Fruit fly (Drosophila melanogaster) whole organism, embryonic: ENCODE measurements around the gene CG13097.

ENCODE experiments used
- Adf1 ChIP-seq: fragments of 200-800 bp; sonication (Bioruptor generic); IDR thresholded peaks from 2 replicates; pipeline ENCODE4 v1.3.6; 2022; ENCODE audit warnings: missing biosample characterization, missing genetic modification characterization
- BEAF-32 ChIP-seq: fragments of 200-800 bp; sonication (Bioruptor generic); optimal IDR thresholded peaks from 3 replicates; lab custom pipeline; 2017; ENCODE audit warnings: missing biosample characterization, missing genetic modification characterization, mild to moderate bottlenecking, moderate library complexity, missing genetic modification reagents
- Bgb ChIP-seq: fragments of 200-800 bp; sonication (Bioruptor generic); IDR thresholded peaks from 2 replicates; pipeline ENCODE4 v1.3.6; 2022; ENCODE audit warnings: missing biosample characterization, missing genetic modification characterization; ENCODE audit not compliant: partially characterized antibody
- CG10147 ChIP-seq: fragments of 200-800 bp; sonication (Bioruptor generic); optimal IDR thresholded peaks from 2 replicates; lab custom pipeline; 2019; ENCODE audit warnings: missing biosample characterization, mild to moderate bottlenecking, missing genetic modification characterization, moderate library complexity
- CG10209 ChIP-seq: fragments of 200-800 bp; sonication (Bioruptor generic); optimal IDR thresholded peaks from 3 replicates; lab custom pipeline; 2017; ENCODE audit warnings: missing biosample characterization, mild to moderate bottlenecking, missing genetic modification characterization, missing genetic modification reagents
- CG1603 ChIP-seq: fragments of 200-800 bp; sonication (Bioruptor generic); optimal IDR thresholded peaks from 2 replicates; lab custom pipeline; 2019; ENCODE audit warnings: missing biosample characterization, mild to moderate bottlenecking, missing genetic modification characterization, moderate library complexity
- CG18764 ChIP-seq: fragments of 200-800 bp; sonication (Bioruptor generic); optimal IDR thresholded peaks from 3 replicates; lab custom pipeline; 2016; ENCODE audit warnings: missing biosample characterization, missing genetic modification characterization
- CG2129 ChIP-seq: fragments of 200-800 bp; sonication (Bioruptor generic); IDR thresholded peaks from 2 replicates; pipeline ENCODE4 v1.3.6; 2022; ENCODE audit warnings: missing biosample characterization, missing genetic modification characterization; ENCODE audit not compliant: partially characterized antibody
- CG2199 ChIP-seq: fragments of 200-800 bp; sonication (Bioruptor generic); IDR thresholded peaks from 3 replicates; pipeline ENCODE4 v1.3.6; 2022; ENCODE audit warnings: missing biosample characterization, missing genetic modification characterization
- CG2202 ChIP-seq: fragments of 200-800 bp; sonication (Bioruptor generic); optimal IDR thresholded peaks from 2 replicates; lab custom pipeline; 2018; ENCODE audit warnings: missing biosample characterization, mild to moderate bottlenecking, missing genetic modification characterization
- CG3847 ChIP-seq: fragments of 200-800 bp; sonication (Bioruptor generic); IDR thresholded peaks from 2 replicates; pipeline ENCODE4 v1.3.6; 2022; ENCODE audit warnings: missing biosample characterization, missing genetic modification characterization
- CG4404 ChIP-seq: fragments of 200-800 bp; sonication (Bioruptor generic); IDR thresholded peaks from 2 replicates; pipeline ENCODE4 v1.3.6; 2022; ENCODE audit warnings: missing biosample characterization, missing genetic modification characterization
- CG6254 ChIP-seq: fragments of 200-800 bp; sonication (Bioruptor generic); optimal IDR thresholded peaks from 3 replicates; lab custom pipeline; 2017; ENCODE audit warnings: mild to moderate bottlenecking, missing biosample characterization, missing genetic modification reagents, missing genetic modification characterization
- CG9609 ChIP-seq: fragments of 200-800 bp; sonication (Bioruptor generic); optimal IDR thresholded peaks from 3 replicates; lab custom pipeline; 2016; ENCODE audit warnings: missing biosample characterization, missing genetic modification characterization
- CG9876 ChIP-seq: fragments of 200-800 bp; sonication (Bioruptor generic); optimal IDR thresholded peaks from 2 replicates; lab custom pipeline; 2016; ENCODE audit warnings: missing biosample characterization, missing genetic modification characterization
- CHES-1-like ChIP-seq: fragments of 200-800 bp; sonication (Bioruptor generic); optimal IDR thresholded peaks from 2 replicates; lab custom pipeline; 2016; ENCODE audit warnings: missing biosample characterization, missing genetic modification characterization
- CTCF ChIP-seq: fragments of 200-800 bp; sonication (Bioruptor generic); optimal IDR thresholded peaks from 2 replicates; lab custom pipeline; 2017; ENCODE audit warnings: missing biosample characterization, mild to moderate bottlenecking, missing genetic modification characterization, moderate library complexity
- D ChIP-seq, 2 experiments: fragments of 200-800 bp in 1 of 2; fragments of >200 bp in 1 of 2; sonication (Bioruptor generic) in 1 of 2; optimal IDR thresholded peaks; 2 replicates in 1 of 2; 3 replicates in 1 of 2; lab custom pipeline; 2017; ENCODE audit warnings: mild to moderate bottlenecking in 1 of 2, missing biosample characterization in 1 of 2, missing genetic modification characterization in 1 of 2, missing genetic modification reagents in 1 of 2
- Dek ChIP-seq: fragments of 200-800 bp; sonication (Bioruptor generic); optimal IDR thresholded peaks from 3 replicates; lab custom pipeline; 2019; ENCODE audit warnings: missing biosample characterization, mild to moderate bottlenecking, missing genetic modification characterization, moderate library complexity
- Doc3 ChIP-seq: fragments of 200-800 bp; sonication (Bioruptor generic); IDR thresholded peaks from 3 replicates; pipeline ENCODE4 v1.3.6; 2022; ENCODE audit warnings: missing biosample characterization, missing genetic modification characterization; ENCODE audit not compliant: partially characterized antibody
- Dp ChIP-seq: fragments of 200-800 bp; sonication (Bioruptor generic); optimal IDR thresholded peaks from 2 replicates; lab custom pipeline; 2018; ENCODE audit warnings: missing biosample characterization, mild to moderate bottlenecking, missing genetic modification characterization, moderate library complexity
- Dref ChIP-seq: fragments of 200-800 bp; sonication (Bioruptor generic); IDR thresholded peaks from 2 replicates; pipeline ENCODE4 v1.3.6; 2022; ENCODE audit warnings: missing biosample characterization, missing genetic modification characterization
- Eip74EF ChIP-seq, 2 experiments: fragments of 200-800 bp in 1 of 2; fragments of >200 bp in 1 of 2; sonication (Bioruptor generic) in 1 of 2; optimal IDR thresholded peaks; 2 replicates each; lab custom pipeline; 2017 to 2019; ENCODE audit warnings: missing biosample characterization in 2 of 2, missing genetic modification characterization in 2 of 2, mild to moderate bottlenecking in 1 of 2, moderate library complexity in 1 of 2
- Gsc ChIP-seq: fragments of 200-800 bp; sonication (Bioruptor generic); IDR thresholded peaks from 2 replicates; pipeline ENCODE4 v1.3.6; 2022; ENCODE audit warnings: missing biosample characterization, missing genetic modification characterization
- Hey ChIP-seq: fragments of 200-800 bp; sonication (Bioruptor generic); optimal IDR thresholded peaks from 3 replicates; lab custom pipeline; 2018; ENCODE audit warnings: missing biosample characterization, mild to moderate bottlenecking, missing genetic modification characterization
- HmgD ChIP-seq: fragments of 200-800 bp; sonication (Bioruptor generic); optimal IDR thresholded peaks from 3 replicates; lab custom pipeline; 2016; ENCODE audit warnings: missing biosample characterization, missing genetic modification characterization
- HmgZ ChIP-seq: fragments of 200-800 bp; sonication (Bioruptor generic); optimal IDR thresholded peaks from 2 replicates; lab custom pipeline; 2018; ENCODE audit warnings: missing biosample characterization, mild to moderate bottlenecking, missing genetic modification characterization
- NC2β ChIP-seq: fragments of 200-800 bp; sonication (Bioruptor generic); optimal IDR thresholded peaks from 2 replicates; lab custom pipeline; 2016; ENCODE audit warnings: missing biosample characterization, missing genetic modification characterization
- Sin3A ChIP-seq: fragments of >200 bp; optimal IDR thresholded peaks from 2 replicates; lab custom pipeline; 2018
- Sry-δ ChIP-seq: fragments of 200-800 bp; sonication (Bioruptor generic); optimal IDR thresholded peaks from 2 replicates; lab custom pipeline; 2016; ENCODE audit warnings: missing biosample characterization, missing genetic modification characterization
- abd-A ChIP-seq: fragments of 200-800 bp; sonication (Bioruptor generic); optimal IDR thresholded peaks from 3 replicates; lab custom pipeline; 2019; ENCODE audit warnings: missing biosample characterization, mild to moderate bottlenecking, missing genetic modification characterization, moderate library complexity
- ap ChIP-seq: fragments of 200-800 bp; sonication (Bioruptor generic); IDR thresholded peaks from 2 replicates; pipeline ENCODE4 v1.3.6; 2022; ENCODE audit warnings: missing biosample characterization, missing genetic modification characterization
- ato ChIP-seq: fragments of 200-800 bp; sonication (Bioruptor generic); IDR thresholded peaks from 2 replicates; pipeline ENCODE4 v1.3.6; 2022; ENCODE audit warnings: missing biosample characterization, missing genetic modification characterization; ENCODE audit not compliant: partially characterized antibody
- chn ChIP-seq: fragments of 200-800 bp; sonication (Bioruptor generic); optimal IDR thresholded peaks from 2 replicates; lab custom pipeline; 2016; ENCODE audit warnings: missing biosample characterization, missing genetic modification characterization
- dm ChIP-seq: fragments of 200-800 bp; sonication (Bioruptor generic); optimal IDR thresholded peaks from 3 replicates; lab custom pipeline; 2016; ENCODE audit warnings: missing biosample characterization, missing genetic modification characterization
- fd64A ChIP-seq: fragments of 200-800 bp; sonication (Bioruptor generic); optimal IDR thresholded peaks from 3 replicates; lab custom pipeline; 2018; ENCODE audit warnings: missing biosample characterization, mild to moderate bottlenecking, missing genetic modification characterization
- fru ChIP-seq: fragments of >200 bp; optimal IDR thresholded peaks from 2 replicates; lab custom pipeline; 2017
- gce ChIP-seq: fragments of 200-800 bp; sonication (Bioruptor generic); IDR thresholded peaks from 3 replicates; pipeline ENCODE4 v1.3.6; 2022; ENCODE audit warnings: missing biosample characterization, missing genetic modification characterization
- gcm ChIP-seq: fragments of 200-800 bp; sonication (Bioruptor generic); optimal IDR thresholded peaks from 2 replicates; lab custom pipeline; 2019; ENCODE audit warnings: missing biosample characterization, mild to moderate bottlenecking, missing genetic modification characterization, moderate library complexity
- inv ChIP-seq: fragments of 200-800 bp; sonication (Bioruptor generic); IDR thresholded peaks from 2 replicates; pipeline ENCODE4 v1.3.6; 2022; ENCODE audit warnings: missing biosample characterization, missing genetic modification characterization; ENCODE audit not compliant: partially characterized antibody
- kni ChIP-seq: fragments of 200-800 bp; sonication (Bioruptor generic); optimal IDR thresholded peaks from 3 replicates; lab custom pipeline; 2017; ENCODE audit warnings: mild to moderate bottlenecking, missing biosample characterization, missing genetic modification reagents, missing genetic modification characterization
- mirr ChIP-seq: fragments of 200-800 bp; sonication (Bioruptor generic); optimal IDR thresholded peaks from 3 replicates; lab custom pipeline; 2018; ENCODE audit warnings: missing biosample characterization, mild to moderate bottlenecking, missing genetic modification characterization
- pb ChIP-seq: fragments of 200-800 bp; sonication (Bioruptor generic); optimal IDR thresholded peaks from 3 replicates; lab custom pipeline; 2016; ENCODE audit warnings: missing biosample characterization, missing genetic modification characterization
- phol ChIP-seq: fragments of 200-800 bp; sonication (Bioruptor generic); optimal IDR thresholded peaks from 3 replicates; lab custom pipeline; 2018; ENCODE audit warnings: missing biosample characterization, mild to moderate bottlenecking, missing genetic modification characterization, moderate library complexity
- pzg ChIP-seq: fragments of 200-800 bp; sonication (Bioruptor generic); optimal IDR thresholded peaks from 3 replicates; lab custom pipeline; 2018; ENCODE audit warnings: missing biosample characterization, mild to moderate bottlenecking, missing genetic modification characterization, moderate library complexity
- repo ChIP-seq: fragments of 200-800 bp; sonication (Bioruptor generic); optimal IDR thresholded peaks from 2 replicates; lab custom pipeline; 2016; ENCODE audit warnings: missing biosample characterization, missing genetic modification characterization
- sr ChIP-seq: fragments of 200-800 bp; sonication (Bioruptor generic); IDR thresholded peaks from 3 replicates; pipeline ENCODE4 v1.3.6; 2022; ENCODE audit warnings: missing biosample characterization, missing genetic modification characterization
- tup ChIP-seq: fragments of 200-800 bp; sonication (Bioruptor generic); optimal IDR thresholded peaks from 2 replicates; lab custom pipeline; 2016; ENCODE audit warnings: missing biosample characterization, mild to moderate bottlenecking, missing genetic modification characterization, moderate library complexity
- usp ChIP-seq: fragments of >200 bp; optimal IDR thresholded peaks from 2 replicates; lab custom pipeline; 2017; ENCODE audit warnings: missing biosample characterization, missing genetic modification characterization

The CG13097 gene

DNA sequence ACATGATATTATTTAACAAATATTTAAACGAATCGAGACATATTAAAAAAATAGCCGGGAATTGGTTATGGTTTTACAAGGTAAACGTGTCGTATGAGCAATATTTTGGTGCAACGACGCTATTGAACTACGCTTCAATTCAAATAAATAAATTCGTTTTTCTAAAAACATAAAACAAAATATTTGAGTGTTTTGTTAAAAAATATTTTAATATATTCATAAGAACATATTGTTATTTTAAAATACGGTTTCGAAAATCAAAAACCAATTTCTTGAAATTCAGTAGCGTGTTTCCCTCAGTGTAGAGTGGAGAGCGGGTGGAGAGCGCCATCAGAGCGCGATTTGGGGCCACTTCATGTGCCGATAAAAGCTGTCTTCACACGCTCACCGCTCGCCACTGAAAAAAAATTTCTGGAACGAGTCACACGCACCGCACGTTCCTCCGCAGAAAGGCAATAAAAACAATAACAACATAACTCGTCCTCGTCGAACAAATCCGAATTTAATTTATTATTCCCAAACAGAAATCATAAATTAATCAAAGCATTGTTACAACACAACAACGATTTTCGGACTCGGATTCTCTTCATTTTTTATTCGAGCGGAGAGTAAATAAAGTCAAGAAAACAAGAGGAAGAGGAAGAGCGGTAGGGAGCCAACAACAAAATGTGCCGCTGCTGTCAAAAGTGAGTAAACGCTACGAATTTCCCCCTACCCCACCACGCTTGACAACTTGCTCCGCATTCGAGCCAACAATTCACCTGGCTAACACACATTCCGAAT lies 20.9 kb upstream of the CG13097 start (continued):
- no peak for TF ChIP-seq Gsc (GFP tag; lab: Robert Waterston, UW)
- TF ChIP-seq phol = peak; percentile 96
- no peak for TF ChIP-seq Dp
- TF ChIP-seq Eip74EF (GFP tag; optimal IDR thresholded peaks at IDR 0.05; lab: Kevin White, UChicago) = peak in 1 of 2 experiments; percentile 86
- TF ChIP-seq Sry-δ (GFP tag; lab: Kevin White, UChicago) = no peak
- no peak for TF ChIP-seq abd-A (tag; lab: Kevin White, UChicago)
- TF ChIP-seq CG9876 (GFP tag; lab: Kevin White, UChicago) = no peak
- peak; percentile 5 for TF ChIP-seq CG9609 (GFP tag; lab: Kevin White, UChicago)
- peak; percentile 91 for TF ChIP-seq gcm
- peak; percentile 56; the same call in 1 of the 2 replicates for TF ChIP-seq ap
- TF ChIP-seq NC2β (GFP tag; lab: Kevin White, UChicago) = no peak
- TF ChIP-seq CG4404 (GFP tag; lab: Robert Waterston, UW) = peak; percentile 67
- TF ChIP-seq CG10147 = peak; percentile 92
- 0 out of 3 replicates have a peak, but pooled peaks have one; percentile 8 for TF ChIP-seq sr (GFP tag; lab: Robert Waterston, UW)
- TF ChIP-seq HmgD (GFP tag; lab: Kevin White, UChicago) = no peak
- TF ChIP-seq Hey (tag; lab: Kevin White, UChicago) = no peak
- peak; percentile 81 for TF ChIP-seq CG2202 (tag; lab: Kevin White, UChicago)
- TF ChIP-seq HmgZ (tag; lab: Kevin White, UChicago) = peak; percentile 29
- peak; percentile 78 for TF ChIP-seq CG3847 (GFP tag; lab: Robert Waterston, UW)
- peak; percentile 55; the same call in 1 of the 3 replicates for TF ChIP-seq gce (GFP tag; lab: Robert Waterston, UW)
- no peak for TF ChIP-seq CHES-1-like (GFP tag; lab: Kevin White, UChicago)
- peak; percentile 83 for TF ChIP-seq CG6254 (GFP tag; lab: Kevin White, UChicago)
- 0 out of 2 replicates have a peak, but pooled peaks have one; percentile 7 for TF ChIP-seq Bgb (GFP tag; lab: Robert Waterston, UW)
- no peak for TF ChIP-seq inv (GFP tag; lab: Robert Waterston, UW)
- peak; percentile 10 for TF ChIP-seq fd64A
- TF ChIP-seq BEAF-32 (GFP tag; lab: Kevin White, UChicago) = no peak
- no peak for TF ChIP-seq usp
- peak; percentile 9 for TF ChIP-seq chn (GFP tag; lab: Kevin White, UChicago)
- TF ChIP-seq ato (GFP tag; lab: Robert Waterston, UW) = no peak
- TF ChIP-seq mirr (GFP tag; lab: Kevin White, UChicago) = no peak
- no peak for TF ChIP-seq CG2199 (GFP tag; lab: Robert Waterston, UW)
- TF ChIP-seq CG2129 (GFP tag; lab: Robert Waterston, UW) = no peak
- no peak for TF ChIP-seq Sin3A (lab: Kevin White, UChicago)
- no peak for TF ChIP-seq repo
- TF ChIP-seq D (optimal IDR thresholded peaks at IDR 0.05; lab: Kevin White, UChicago) = no peak
- peak; percentile 94 for TF ChIP-seq D (GFP tag; optimal IDR thresholded peaks at IDR 0.05; lab: Kevin White, UChicago)
- peak; percentile 95 for TF ChIP-seq CG10209 (GFP tag; lab: Kevin White, UChicago)
- TF ChIP-seq CG18764 (GFP tag; lab: Kevin White, UChicago) = peak; percentile 75
- peak; percentile 93 for TF ChIP-seq Dek
- peak; percentile 81 for TF ChIP-seq kni (GFP tag; lab: Kevin White, UChicago)
- peak; percentile 5; the same call in 1 of the 2 replicates for TF ChIP-seq Adf1 (GFP tag; lab: Robert Waterston, UW)
- no peak for TF ChIP-seq dm (GFP tag; lab: Kevin White, UChicago)
- no peak for TF ChIP-seq Doc3 (GFP tag; lab: Robert Waterston, UW)
- peak; percentile 52 for TF ChIP-seq CTCF (GFP tag; lab: Kevin White, UChicago)
- peak; percentile 33 for TF ChIP-seq pb
- peak; percentile 33 for TF ChIP-seq tup (GFP tag; lab: Kevin White, UChicago)
- TF ChIP-seq CG1603 (tag; lab: Kevin White, UChicago) = peak; percentile 59
- no peak for TF ChIP-seq Dref (GFP tag; lab: Robert Waterston, UW)
- no peak for TF ChIP-seq pzg
- no peak for TF ChIP-seq fru (lab: Kevin White, UChicago)
